Worm (Caenorhabditis elegans) whole organism, early embryonic: Measurements from ENCODE around the gene elo-6.

ENCODE experiments used
- B0310.2 ChIP-seq: sonication (generic microtip); optimal IDR thresholded peaks from 2 replicates; lab custom pipeline; 2016; ENCODE audit warnings: mild to moderate bottlenecking, missing genetic modification characterization, missing compliant biosample characterization
- F13C5.2 ChIP-seq: sonication (generic microtip); optimal IDR thresholded peaks from 2 replicates; lab custom pipeline; 2017; ENCODE audit warnings: mild to moderate bottlenecking, missing genetic modification characterization, inconsistent platforms, missing compliant biosample characterization
- aly-1 ChIP-seq: sonication (generic microtip); optimal IDR thresholded peaks from 2 replicates; lab custom pipeline; 2016; ENCODE audit warnings: missing genetic modification characterization, missing compliant biosample characterization
- ama-1 ChIP-seq: fragments of 150-350 bp; optimal IDR thresholded peaks from 2 replicates; lab custom pipeline; 2014
- ceh-36 ChIP-seq: sonication (generic microtip); optimal IDR thresholded peaks from 2 replicates; lab custom pipeline; 2016; ENCODE audit warnings: missing genetic modification characterization, inconsistent platforms, missing compliant biosample characterization
- ets-7 ChIP-seq: sonication (generic microtip); optimal IDR thresholded peaks from 2 replicates; lab custom pipeline; 2016; ENCODE audit warnings: missing genotype, missing genetic modification characterization, missing compliant biosample characterization
- flt-1 ChIP-seq: fragments of 200-800 bp; sonication (Bioruptor generic); IDR thresholded peaks from 2 replicates; pipeline ENCODE4 v1.3.6; 2022; ENCODE audit warnings: missing genetic modification characterization, missing compliant biosample characterization
- hmg-4 ChIP-seq: fragments of 200-800 bp; sonication (Bioruptor generic); optimal IDR thresholded peaks from 2 replicates; lab custom pipeline; 2018; ENCODE audit warnings: mild to moderate bottlenecking, missing genetic modification characterization, missing compliant biosample characterization
- hnd-1 ChIP-seq: sonication (generic microtip); optimal IDR thresholded peaks from 2 replicates; lab custom pipeline; 2016; ENCODE audit warnings: missing genetic modification characterization, missing compliant biosample characterization
- pes-1 ChIP-seq: fragments of 200-800 bp; sonication (Bioruptor generic); IDR thresholded peaks from 2 replicates; pipeline ENCODE4 v1.3.6; 2022; ENCODE audit warnings: missing genetic modification reagents, missing genetic modification characterization, missing compliant biosample characterization
- scrt-1 ChIP-seq: fragments of 200-800 bp; sonication (Bioruptor generic); IDR thresholded peaks from 2 replicates; pipeline ENCODE4 v1.3.6; 2022; ENCODE audit warnings: missing genetic modification characterization, missing compliant biosample characterization
- sea-1 ChIP-seq: fragments of 200-800 bp; sonication (Bioruptor generic); conservative IDR thresholded peaks from 2 replicates; pipeline ENCODE4 v1.3.6; 2022; ENCODE audit warnings: missing genetic modification characterization, missing compliant biosample characterization
- tbx-11 ChIP-seq: fragments of 200-800 bp; sonication (Bioruptor generic); IDR thresholded peaks from 2 replicates; pipeline ENCODE4 v1.3.6; 2022; ENCODE audit warnings: missing genetic modification characterization, missing compliant biosample characterization
- tbx-37 ChIP-seq: fragments of 200-800 bp; sonication (Bioruptor generic); conservative IDR thresholded peaks from 2 replicates; pipeline ENCODE4 v1.3.6; 2022; ENCODE audit warnings: missing genetic modification reagents, missing genetic modification characterization, missing compliant biosample characterization

DNA sequence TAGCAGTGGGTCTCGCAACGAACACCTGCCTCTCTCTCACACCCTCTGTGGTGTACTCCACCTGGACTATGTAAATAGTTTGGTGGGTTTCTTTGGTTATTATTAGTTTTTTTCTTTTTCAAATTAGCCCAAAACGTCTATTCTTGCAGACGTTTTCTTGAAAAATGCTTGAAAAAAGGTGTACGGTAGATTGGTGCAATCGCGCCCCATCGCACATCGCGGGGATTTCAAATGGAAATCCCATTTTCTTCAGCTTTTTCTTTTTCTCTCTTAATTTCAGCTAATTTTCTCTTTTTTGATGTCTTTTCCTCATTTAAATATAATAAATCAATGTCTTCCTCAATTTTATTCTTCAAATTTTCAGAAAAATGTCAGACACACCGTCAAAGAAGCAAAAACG is 34.2 kb downstream of the elo-6 start, which contains the start of gene Y4C6B.1:
- TF ChIP-seq ama-1 (lab: Kevin White, UChicago) (no peak), aly-1 (tag; lab: Kevin White, UChicago) (no peak), ets-7 (tag; lab: Kevin White, UChicago) (no peak), tbx-37 (GFP tag; lab: Robert Waterston, UW) (no peak), hmg-4 (GFP tag; lab: Kevin White, UChicago) (no peak), B0310.2 (tag; lab: Kevin White, UChicago) (no peak), flt-1 (no peak), F13C5.2 (tag; lab: Kevin White, UChicago) (no peak), tbx-11 (GFP tag; lab: Robert Waterston, UW) (no peak), sea-1 (no peak), scrt-1 (no peak), hnd-1 (tag; lab: Kevin White, UChicago) (no peak), ceh-36 (tag; lab: Kevin White, UChicago) (no peak), pes-1 (GFP tag; lab: Robert Waterston, UW) (0 out of 2 replicates have a peak, but pooled peaks have one; percentile 41)
